Fruit fly (Drosophila melanogaster) whole organism, prepupa: ENCODE data around the gene CG14537.
A peak's percentile ranks its signal among the peaks of the same experiment; 100 is the strongest.

ENCODE experiments used
- Blimp-1 ChIP-seq: fragments of 200-800 bp; sonication (Bioruptor generic); optimal IDR thresholded peaks from 3 replicates; lab custom pipeline; 2017; ENCODE audit warnings: missing biosample characterization, missing genetic modification characterization, mild to moderate bottlenecking, moderate library complexity, missing genetic modification reagents
- CG10669 ChIP-seq: fragments of 200-800 bp; sonication (Bioruptor generic); optimal IDR thresholded peaks from 3 replicates; lab custom pipeline; 2018; ENCODE audit warnings: missing biosample characterization, mild to moderate bottlenecking, missing genetic modification characterization, moderate library complexity
- CG11294 ChIP-seq: fragments of 200-800 bp; sonication (Bioruptor generic); IDR thresholded peaks from 2 replicates; pipeline ENCODE4 v1.3.6; 2022; ENCODE audit warnings: missing biosample characterization, missing genetic modification characterization
- CG11762 ChIP-seq: fragments of 200-800 bp; sonication (Bioruptor generic); optimal IDR thresholded peaks from 3 replicates; lab custom pipeline; 2016; ENCODE audit warnings: missing biosample characterization, missing genetic modification characterization; ENCODE audit not compliant: insufficient read depth
- CG15336 ChIP-seq: fragments of 200-800 bp; sonication (Bioruptor generic); IDR thresholded peaks from 2 replicates; pipeline ENCODE4 v1.3.6; 2022; ENCODE audit warnings: missing biosample characterization, missing genetic modification characterization
- CG1621 ChIP-seq: fragments of 200-800 bp; sonication (Bioruptor generic); optimal IDR thresholded peaks from 3 replicates; lab custom pipeline; 2018; ENCODE audit warnings: missing biosample characterization, mild to moderate bottlenecking, missing genetic modification characterization
- CG16779 ChIP-seq: fragments of 200-800 bp; sonication (Bioruptor generic); optimal IDR thresholded peaks from 3 replicates; lab custom pipeline; 2017; ENCODE audit warnings: missing biosample characterization, mild to moderate bottlenecking, missing genetic modification characterization
- CG3032 ChIP-seq: fragments of 200-800 bp; optimal IDR thresholded peaks from 2 replicates; lab custom pipeline; 2019; ENCODE audit warnings: missing biosample characterization, mild to moderate bottlenecking, missing genetic modification characterization, moderate library complexity
- CG31627 ChIP-seq: fragments of 200-800 bp; sonication (Bioruptor generic); optimal IDR thresholded peaks from 3 replicates; lab custom pipeline; 2016; ENCODE audit warnings: missing biosample characterization, missing genetic modification characterization
- CG32006 ChIP-seq: fragments of 200-800 bp; sonication (Bioruptor generic); optimal IDR thresholded peaks from 3 replicates; lab custom pipeline; 2017; ENCODE audit warnings: missing biosample characterization, mild to moderate bottlenecking, missing genetic modification characterization
- CG4318 ChIP-seq: fragments of 200-800 bp; sonication (Bioruptor generic); optimal IDR thresholded peaks from 3 replicates; lab custom pipeline; 2017; ENCODE audit warnings: missing biosample characterization, mild to moderate bottlenecking, missing genetic modification characterization
- CG6163 ChIP-seq: fragments of 200-800 bp; sonication (Bioruptor generic); IDR thresholded peaks from 3 replicates; pipeline ENCODE4 v1.3.6; 2022; ENCODE audit warnings: missing biosample characterization, missing genetic modification characterization
- CG6792 ChIP-seq: fragments of 200-800 bp; sonication (Bioruptor generic); optimal IDR thresholded peaks from 3 replicates; lab custom pipeline; 2016; ENCODE audit warnings: missing biosample characterization, missing genetic modification characterization
- CG6808 ChIP-seq: fragments of 200-800 bp; sonication (Bioruptor generic); optimal IDR thresholded peaks from 3 replicates; lab custom pipeline; 2017; ENCODE audit warnings: missing biosample characterization, missing genetic modification characterization, mild to moderate bottlenecking, moderate library complexity, missing genetic modification reagents
- CG6854 ChIP-seq: fragments of 200-800 bp; sonication (Bioruptor generic); optimal IDR thresholded peaks from 2 replicates; lab custom pipeline; 2017; ENCODE audit warnings: missing biosample characterization, mild to moderate bottlenecking, missing genetic modification characterization
- CG7368 ChIP-seq: fragments of 200-800 bp; sonication (Bioruptor generic); optimal IDR thresholded peaks from 3 replicates; lab custom pipeline; 2016; ENCODE audit warnings: missing biosample characterization, missing genetic modification characterization
- CG8119 ChIP-seq: fragments of 200-800 bp; sonication (Bioruptor generic); IDR thresholded peaks from 3 replicates; pipeline ENCODE4 v1.3.6; 2022; ENCODE audit warnings: missing biosample characterization, missing genetic modification characterization
- CG8319 ChIP-seq: fragments of 200-800 bp; sonication (Bioruptor generic); optimal IDR thresholded peaks from 3 replicates; lab custom pipeline; 2016; ENCODE audit warnings: missing biosample characterization, missing genetic modification characterization
- Eip75B ChIP-seq: fragments of 200-800 bp; sonication (Bioruptor generic); optimal IDR thresholded peaks from 3 replicates; lab custom pipeline; 2016; ENCODE audit warnings: missing biosample characterization, missing genetic modification characterization
- Eip78C ChIP-seq: fragments of 200-800 bp; sonication (Bioruptor generic); peaks from one replicate; lab custom pipeline; 2016; ENCODE audit warnings: missing biosample characterization, missing genetic modification characterization
- Eip93F ChIP-seq: fragments of 200-800 bp; sonication (Bioruptor generic); optimal IDR thresholded peaks from 2 replicates; lab custom pipeline; 2016; ENCODE audit warnings: missing biosample characterization, mild to moderate bottlenecking, missing genetic modification characterization
- Ets21C ChIP-seq: fragments of 200-800 bp; sonication (Bioruptor generic); optimal IDR thresholded peaks from 3 replicates; lab custom pipeline; 2016; ENCODE audit warnings: missing biosample characterization, missing genetic modification characterization
- Ets96B ChIP-seq: fragments of 200-800 bp; optimal IDR thresholded peaks from 2 replicates; lab custom pipeline; 2019; ENCODE audit warnings: missing biosample characterization, mild to moderate bottlenecking, missing genetic modification characterization, moderate library complexity
- Gug ChIP-seq: fragments of 200-800 bp; sonication (Bioruptor generic); IDR thresholded peaks from 2 replicates; pipeline ENCODE4 v1.3.6; 2022; ENCODE audit warnings: missing biosample characterization, missing genetic modification characterization
- Hr38 ChIP-seq: sonication (Bioruptor generic); optimal IDR thresholded peaks from 2 replicates; lab custom pipeline; 2016; ENCODE audit warnings: missing biosample characterization, missing genetic modification characterization
- Hr4 ChIP-seq: fragments of 200-800 bp; sonication (Bioruptor generic); optimal IDR thresholded peaks from 3 replicates; lab custom pipeline; 2016; ENCODE audit warnings: missing biosample characterization, missing genetic modification characterization
- Lpt ChIP-seq: fragments of 200-800 bp; sonication (Bioruptor generic); optimal IDR thresholded peaks from 3 replicates; lab custom pipeline; 2016; ENCODE audit warnings: missing biosample characterization, missing genetic modification characterization
- Met ChIP-seq: fragments of 200-800 bp; sonication (Bioruptor generic); optimal IDR thresholded peaks from 3 replicates; lab custom pipeline; 2016; ENCODE audit warnings: missing biosample characterization, missing genetic modification characterization
- OdsH ChIP-seq: fragments of 200-800 bp; sonication (Bioruptor generic); optimal IDR thresholded peaks from 3 replicates; lab custom pipeline; 2016; ENCODE audit warnings: missing biosample characterization, missing genetic modification characterization
- Smox ChIP-seq: fragments of 200-800 bp; sonication (Bioruptor generic); optimal IDR thresholded peaks from 3 replicates; lab custom pipeline; 2016; ENCODE audit warnings: missing biosample characterization, missing genetic modification characterization
- Sox102F ChIP-seq: fragments of 200-800 bp; sonication (Bioruptor generic); optimal IDR thresholded peaks from 2 replicates; lab custom pipeline; 2016; ENCODE audit warnings: missing biosample characterization, mild to moderate bottlenecking, missing genetic modification characterization
- achi ChIP-seq: fragments of 200-800 bp; sonication (Bioruptor generic); optimal IDR thresholded peaks from 3 replicates; lab custom pipeline; 2016; ENCODE audit warnings: missing biosample characterization, missing genetic modification characterization
- acj6 ChIP-seq: fragments of 200-800 bp; sonication (Bioruptor generic); optimal IDR thresholded peaks from 3 replicates; lab custom pipeline; 2016; ENCODE audit warnings: missing biosample characterization, missing genetic modification characterization
- cyc ChIP-seq: fragments of 200-800 bp; sonication (Bioruptor generic); optimal IDR thresholded peaks from 3 replicates; lab custom pipeline; 2016; ENCODE audit warnings: missing biosample characterization, missing genetic modification characterization
- dac ChIP-seq: fragments of 200-800 bp; sonication (Bioruptor generic); optimal IDR thresholded peaks from 2 replicates; lab custom pipeline; 2017; ENCODE audit warnings: missing biosample characterization, mild to moderate bottlenecking, missing genetic modification characterization
- eg ChIP-seq: fragments of 200-800 bp; sonication (Bioruptor generic); IDR thresholded peaks from 3 replicates; pipeline ENCODE4 v1.3.6; 2022; ENCODE audit warnings: missing biosample characterization, missing genetic modification characterization
- esn ChIP-seq: fragments of 200-800 bp; sonication (Bioruptor generic); optimal IDR thresholded peaks from 2 replicates; lab custom pipeline; 2016; ENCODE audit warnings: missing biosample characterization, mild to moderate bottlenecking, missing genetic modification characterization, moderate library complexity
- fd59A ChIP-seq: fragments of 200-800 bp; sonication (Bioruptor generic); optimal IDR thresholded peaks from 2 replicates; lab custom pipeline; 2017; ENCODE audit warnings: missing biosample characterization, mild to moderate bottlenecking, missing genetic modification characterization, missing genetic modification reagents
- fd85E ChIP-seq: fragments of 200-800 bp; sonication (Bioruptor generic); optimal IDR thresholded peaks from 3 replicates; lab custom pipeline; 2016; ENCODE audit warnings: missing biosample characterization, missing genetic modification characterization
- fkh ChIP-seq: fragments of 200-800 bp; sonication (Bioruptor generic); optimal IDR thresholded peaks from 3 replicates; lab custom pipeline; 2017; ENCODE audit warnings: missing biosample characterization, mild to moderate bottlenecking, missing genetic modification characterization, moderate library complexity
- lz ChIP-seq: fragments of 200-800 bp; sonication (Bioruptor generic); optimal IDR thresholded peaks from 3 replicates; lab custom pipeline; 2016; ENCODE audit warnings: missing biosample characterization, missing genetic modification characterization
- net ChIP-seq: fragments of 200-800 bp; sonication (Bioruptor generic); optimal IDR thresholded peaks from 3 replicates; lab custom pipeline; 2016; ENCODE audit warnings: missing biosample characterization, missing genetic modification characterization
- pdm3 ChIP-seq: fragments of 200-800 bp; sonication (Bioruptor generic); optimal IDR thresholded peaks from 3 replicates; lab custom pipeline; 2016; ENCODE audit warnings: missing biosample characterization, missing genetic modification characterization
- ss ChIP-seq, 2 experiments: fragments of 200-800 bp; sonication (Bioruptor generic); optimal IDR thresholded peaks; 2 replicates in 1 of 2; 3 replicates in 1 of 2; lab custom pipeline; 2017 to 2018; ENCODE audit warnings: mild to moderate bottlenecking in 2 of 2, missing biosample characterization in 2 of 2, missing genetic modification characterization in 2 of 2, moderate library complexity in 1 of 2
- svp ChIP-seq: fragments of 200-800 bp; sonication (Bioruptor generic); peaks from one replicate; lab custom pipeline; 2016; ENCODE audit warnings: missing biosample characterization, missing genetic modification characterization
- topi ChIP-seq: fragments of 200-800 bp; sonication (Bioruptor generic); optimal IDR thresholded peaks from 3 replicates; lab custom pipeline; 2016; ENCODE audit warnings: missing biosample characterization, missing genetic modification characterization
- vri ChIP-seq: fragments of 200-800 bp; sonication (Bioruptor generic); optimal IDR thresholded peaks from 3 replicates; lab custom pipeline; 2016; ENCODE audit warnings: missing biosample characterization, mild to moderate bottlenecking, missing genetic modification characterization

The CG14537 gene

dm6 chr2L:7827045-7828004 is 12.9 kb upstream of the CG14537 start, which contains the start of the genes Rack1 and mts (continued):
- TF ChIP-seq achi (peak; percentile 100), CG3032 (peak; percentile 60), CG6854 (GFP tag; lab: Kevin White, UChicago) (peak; percentile 90), Gug (GFP tag; lab: Robert Waterston, UW) (no peak), esn (GFP tag; lab: Kevin White, UChicago) (peak; percentile 85), CG4318 (no peak), Ets96B (tag; lab: Kevin White, UChicago) (no peak), cyc (GFP tag; lab: Kevin White, UChicago) (peak; percentile 77), CG6792 (GFP tag; lab: Kevin White, UChicago) (peak; percentile 57), CG11294 (GFP tag; lab: Robert Waterston, UW) (no peak), Ets21C (no peak), Met (GFP tag; lab: Kevin White, UChicago) (peak; percentile 78), CG6808 (GFP tag; lab: Kevin White, UChicago) (peak; percentile 70), CG31627 (GFP tag; lab: Kevin White, UChicago) (peak; percentile 64), CG1621 (tag; lab: Kevin White, UChicago) (peak; percentile 62), pdm3 (GFP tag; lab: Kevin White, UChicago) (peak; percentile 61), CG8319 (GFP tag; lab: Kevin White, UChicago) (peak; percentile 61), Eip78C (GFP tag; lab: Kevin White, UChicago) (peak; percentile 94), dac (peak; percentile 54), CG7368 (GFP tag; lab: Kevin White, UChicago) (peak; percentile 74), acj6 (GFP tag; lab: Kevin White, UChicago) (peak; percentile 74), svp (GFP tag; lab: Kevin White, UChicago) (peak; percentile 75), vri (peak; percentile 77), Hr38 (no peak), Smox (GFP tag; lab: Kevin White, UChicago) (peak; percentile 45), CG15336 (GFP tag; lab: Robert Waterston, UW) (no peak)

DNA sequence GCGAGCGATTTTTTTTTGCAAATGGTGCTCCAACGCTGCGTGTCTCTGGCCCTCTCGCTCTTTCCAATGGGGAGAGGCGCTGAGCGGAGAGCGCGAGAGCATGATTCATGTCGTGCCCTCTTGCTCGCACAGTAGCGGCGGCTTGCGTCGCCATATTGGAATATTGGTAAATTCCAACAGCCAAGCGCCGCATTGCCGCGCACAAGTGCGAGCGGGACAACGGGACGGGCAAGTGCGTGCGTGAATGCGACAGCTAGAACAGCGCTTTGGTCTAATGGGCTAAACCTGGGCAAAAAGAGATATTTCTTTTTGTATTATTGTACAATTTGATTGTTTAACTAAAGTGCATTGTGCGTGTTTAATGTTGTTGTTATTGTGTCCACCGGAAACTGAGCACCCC is 12.0 kb upstream of the CG14537 start:
- no peak for TF ChIP-seq lz (GFP tag; lab: Kevin White, UChicago)
- TF ChIP-seq Met (GFP tag; lab: Kevin White, UChicago), result peak; percentile 28
- TF ChIP-seq Ets96B (tag; lab: Kevin White, UChicago), result peak; percentile 8
- no peak for TF ChIP-seq OdsH (GFP tag; lab: Kevin White, UChicago)
- peak; percentile 36 for TF ChIP-seq topi (GFP tag; lab: Kevin White, UChicago)
- TF ChIP-seq CG31627 (GFP tag; lab: Kevin White, UChicago), result no peak
- peak; percentile 26 for TF ChIP-seq net (GFP tag; lab: Kevin White, UChicago)
- no peak for TF ChIP-seq Hr4
- TF ChIP-seq fkh (GFP tag; lab: Kevin White, UChicago), result peak; percentile 88
- TF ChIP-seq CG10669 (GFP tag; lab: Kevin White, UChicago), result no peak
- peak; percentile 41 for TF ChIP-seq CG3032
- TF ChIP-seq CG6163 (GFP tag; lab: Robert Waterston, UW), result peak; percentile 76
- TF ChIP-seq acj6 (GFP tag; lab: Kevin White, UChicago), result no peak
- no peak for TF ChIP-seq Sox102F (GFP tag; lab: Kevin White, UChicago)
- TF ChIP-seq Blimp-1, result no peak
- no peak for TF ChIP-seq fd85E
- peak; percentile 25 for TF ChIP-seq CG16779
- TF ChIP-seq CG8119 (GFP tag; lab: Robert Waterston, UW), result peak; percentile 29; the same call in 1 of the 3 replicates
- TF ChIP-seq fd59A (GFP tag; lab: Kevin White, UChicago), result no peak
- no peak for TF ChIP-seq CG11762
- TF ChIP-seq eg (GFP tag; lab: Robert Waterston, UW), result peak; percentile 66
- TF ChIP-seq CG1621 (tag; lab: Kevin White, UChicago), result peak; percentile 8
- TF ChIP-seq Hr38, result no peak
- peak; percentile 37 for TF ChIP-seq Eip75B (GFP tag; lab: Kevin White, UChicago)
- peak; percentile 30; the same call in 1 of the 2 replicates for TF ChIP-seq Gug (GFP tag; lab: Robert Waterston, UW)
- peak; percentile 31 for TF ChIP-seq Lpt
- no peak for TF ChIP-seq CG8319 (GFP tag; lab: Kevin White, UChicago)
- no peak for TF ChIP-seq CG7368 (GFP tag; lab: Kevin White, UChicago)
- peak; percentile 39 to 59 for TF ChIP-seq ss (GFP tag; optimal IDR thresholded peaks at IDR 0.05; lab: Kevin White, UChicago)
- TF ChIP-seq CG32006, result peak; percentile 40
- no peak for TF ChIP-seq Ets21C
- TF ChIP-seq Eip93F (GFP tag; lab: Kevin White, UChicago), result no peak
- TF ChIP-seq esn (GFP tag; lab: Kevin White, UChicago), result no peak
- TF ChIP-seq Smox (GFP tag; lab: Kevin White, UChicago), result no peak
